Worm (Caenorhabditis elegans): ENCODE data around the gene txt-3.
"Not testable (repeated sequence)": the region's sequence is repeated elsewhere in the genome, so short reads cannot be mapped to it uniquely, and the experiment has no call there.

The txt-3 gene

ce11 chrIV:4941681-4942080 lies 22.1 kb upstream of the txt-3 start, which contains the start of gene Y9C9A.5:
Gene Y9C9A.5 (plus strand): TSS chrIV:4941981.
- TF ChIP-seq ceh-28 (tag; optimal IDR thresholded peaks at IDR 0.05) = no peak
- no peak for TF ChIP-seq lir-3 (tag; optimal IDR thresholded peaks at IDR 0.05)
- no peak for TF ChIP-seq dve-1 (tag; optimal IDR thresholded peaks at IDR 0.05; ENCODE audit: insufficient read depth)
- no peak for TF ChIP-seq mxl-2 (GFP tag; conservative IDR thresholded peaks at IDR 0.05)
- no peak for TF ChIP-seq madf-9 (GFP tag; conservative IDR thresholded peaks at IDR 0.05)
- TF ChIP-seq sdz-12 (GFP tag; optimal IDR thresholded peaks at IDR 0.05) = no peak

ce11 chrIV:4945771-4946170 lies 18.0 kb upstream of the txt-3 start, which contains the start of gene str-169:
Gene str-169 (plus strand): TSS chrIV:4946071.
- TF ChIP-seq dmd-9 (GFP tag; IDR thresholded peaks at IDR 0.05) (no peak), hmg-1.1 (GFP tag; IDR thresholded peaks at IDR 0.05) (no peak), F37D6.2 (tag; optimal IDR thresholded peaks at IDR 0.05) (no peak), set-16 (GFP tag; IDR thresholded peaks at IDR 0.05) (no peak), T26A8.4 (GFP tag; IDR thresholded peaks at IDR 0.05) (no peak), nhr-48 (tag; optimal IDR thresholded peaks at IDR 0.05) (no peak), mes-2 (tag; optimal IDR thresholded peaks at IDR 0.05; ENCODE audit: poor library complexity, severe bottlenecking) (no peak), zip-2 (tag; optimal IDR thresholded peaks at IDR 0.05) (no peak), attf-4 (tag; optimal IDR thresholded peaks at IDR 0.05) (no peak), Y75B8A.6 (GFP tag; IDR thresholded peaks at IDR 0.05) (no peak), php-3 (GFP tag; IDR thresholded peaks at IDR 0.05) (no peak), nhr-41 (GFP tag; IDR thresholded peaks at IDR 0.05) (no peak), unc-62 (GFP tag; optimal IDR thresholded peaks at IDR 0.05 in 1 of 2) (no peak), unc-62 (tag; optimal IDR thresholded peaks at IDR 0.05) (no peak), unc-39 (tag; optimal IDR thresholded peaks at IDR 0.05) (no peak), T20F7.1 (GFP tag; optimal IDR thresholded peaks at IDR 0.05) (no peak), rbr-2 (tag; optimal IDR thresholded peaks at IDR 0.05) (no peak), ceh-32 (tag; optimal IDR thresholded peaks at IDR 0.05; ENCODE audit: poor library complexity) (no peak), dpl-1 (GFP tag; optimal IDR thresholded peaks at IDR 0.05) (no peak), lin-29 (GFP tag; IDR thresholded peaks at IDR 0.05) (no peak), F49E8.2 (tag; optimal IDR thresholded peaks at IDR 0.05; ENCODE audit: borderline replicate concordance) (no peak)

ce11 chrIV:4949729-4950128 lies 14.0 kb upstream of the txt-3 start:
- TF ChIP-seq zfp-3 (GFP tag; conservative IDR thresholded peaks at IDR 0.05) (peak; percentile 52; the same call in 1 of the 2 replicates), F26F4.8 (GFP tag; conservative IDR thresholded peaks at IDR 0.05) (peak; percentile 89), arid-1 (GFP tag; conservative IDR thresholded peaks at IDR 0.05) (peak; percentile 82), pha-4 (GFP tag; IDR thresholded peaks at IDR 0.05) (peak; percentile 88; the same call in 1 of the 2 replicates), snpc-1.2 (GFP tag; IDR thresholded peaks at IDR 0.05) (peak; percentile 96)
- TF ChIP-seq pha-4 (tag; optimal IDR thresholded peaks at IDR 0.05) = not testable (repeated sequence)

ce11 chrIV:4953887-4954286 lies 9.9 kb upstream of the txt-3 start, which contains the start of gene str-163:
Gene str-163 (plus strand): TSS chrIV:4954187.
- TF ChIP-seq dmd-8 (GFP tag; IDR thresholded peaks at IDR 0.05) = no peak
- no peak for TF ChIP-seq ama-1 (optimal IDR thresholded peaks at IDR 0.05)
- TF ChIP-seq ceh-82 (tag; optimal IDR thresholded peaks at IDR 0.05) = no peak

- TF ChIP-seq unc-62 (GFP tag; optimal IDR thresholded peaks at IDR 0.05 in 1 of 2) = peak in 1 of 2 experiments; percentile 53
- TF ChIP-seq unc-62 (tag; optimal IDR thresholded peaks at IDR 0.05) = no peak
- no peak for TF ChIP-seq nhr-237 (tag; optimal IDR thresholded peaks at IDR 0.05)
Observed at ce11 chrIV:4960623-4961022, 3.1 kb upstream of the txt-3 start, which contains the start of gene str-164. Gene str-164 (plus strand): TSS chrIV:4960735.

Measured in whole organism, L4 larva.